Worm (Caenorhabditis elegans) whole organism, early embryonic: ENCODE measurements around the gene nhr-19.
A peak's percentile ranks its signal among the peaks of the same experiment; 100 is the strongest.

Source experiments
- B0310.2 ChIP-seq: sonication (generic microtip); optimal IDR thresholded peaks from 2 replicates; lab custom pipeline; 2016; ENCODE audit warnings: mild to moderate bottlenecking, missing genetic modification characterization, missing compliant biosample characterization
- F13C5.2 ChIP-seq: sonication (generic microtip); optimal IDR thresholded peaks from 2 replicates; lab custom pipeline; 2017; ENCODE audit warnings: mild to moderate bottlenecking, missing genetic modification characterization, inconsistent platforms, missing compliant biosample characterization
- aly-1 ChIP-seq: sonication (generic microtip); optimal IDR thresholded peaks from 2 replicates; lab custom pipeline; 2016; ENCODE audit warnings: missing genetic modification characterization, missing compliant biosample characterization
- ama-1 ChIP-seq: fragments of 150-350 bp; optimal IDR thresholded peaks from 2 replicates; lab custom pipeline; 2014
- ceh-13 ChIP-seq: fragments of 200-800 bp; sonication (Bioruptor generic); optimal IDR thresholded peaks from 2 replicates; lab custom pipeline; 2018; ENCODE audit warnings: mild to moderate bottlenecking, missing genetic modification characterization, missing compliant biosample characterization
- ceh-36 ChIP-seq: sonication (generic microtip); optimal IDR thresholded peaks from 2 replicates; lab custom pipeline; 2016; ENCODE audit warnings: missing genetic modification characterization, inconsistent platforms, missing compliant biosample characterization
- ets-7 ChIP-seq: sonication (generic microtip); optimal IDR thresholded peaks from 2 replicates; lab custom pipeline; 2016; ENCODE audit warnings: missing genotype, missing genetic modification characterization, missing compliant biosample characterization
- flt-1 ChIP-seq: fragments of 200-800 bp; sonication (Bioruptor generic); IDR thresholded peaks from 2 replicates; pipeline ENCODE4 v1.3.6; 2022; ENCODE audit warnings: missing genetic modification characterization, missing compliant biosample characterization
- hmbx-1 ChIP-seq: sonication (generic microtip); optimal IDR thresholded peaks from 2 replicates; lab custom pipeline; 2016; ENCODE audit warnings: mild to moderate bottlenecking, missing genetic modification characterization, missing compliant biosample characterization
- hmg-4 ChIP-seq: fragments of 200-800 bp; sonication (Bioruptor generic); optimal IDR thresholded peaks from 2 replicates; lab custom pipeline; 2018; ENCODE audit warnings: mild to moderate bottlenecking, missing genetic modification characterization, missing compliant biosample characterization
- hnd-1 ChIP-seq: sonication (generic microtip); optimal IDR thresholded peaks from 2 replicates; lab custom pipeline; 2016; ENCODE audit warnings: missing genetic modification characterization, missing compliant biosample characterization
- pes-1 ChIP-seq: fragments of 200-800 bp; sonication (Bioruptor generic); IDR thresholded peaks from 2 replicates; pipeline ENCODE4 v1.3.6; 2022; ENCODE audit warnings: missing genetic modification reagents, missing genetic modification characterization, missing compliant biosample characterization
- scrt-1 ChIP-seq: fragments of 200-800 bp; sonication (Bioruptor generic); IDR thresholded peaks from 2 replicates; pipeline ENCODE4 v1.3.6; 2022; ENCODE audit warnings: missing genetic modification characterization, missing compliant biosample characterization
- sea-1 ChIP-seq: fragments of 200-800 bp; sonication (Bioruptor generic); conservative IDR thresholded peaks from 2 replicates; pipeline ENCODE4 v1.3.6; 2022; ENCODE audit warnings: missing genetic modification characterization, missing compliant biosample characterization
- tbx-11 ChIP-seq: fragments of 200-800 bp; sonication (Bioruptor generic); IDR thresholded peaks from 2 replicates; pipeline ENCODE4 v1.3.6; 2022; ENCODE audit warnings: missing genetic modification characterization, missing compliant biosample characterization
- tbx-37 ChIP-seq: fragments of 200-800 bp; sonication (Bioruptor generic); conservative IDR thresholded peaks from 2 replicates; pipeline ENCODE4 v1.3.6; 2022; ENCODE audit warnings: missing genetic modification reagents, missing genetic modification characterization, missing compliant biosample characterization
- tra-4 ChIP-seq: sonication (generic microtip); optimal IDR thresholded peaks from 2 replicates; lab custom pipeline; 2017; ENCODE audit warnings: missing genetic modification characterization, missing compliant biosample characterization

Gene nhr-19

ce11 chrII:9605336-9605735 lies at the start of gene nhr-19:
TSS of gene nhr-19 (minus strand) at chrII:9605526.
- no peak for TF ChIP-seq tbx-37 (GFP tag; lab: Robert Waterston, UW)
- TF ChIP-seq hmg-4, result no peak
- no peak for TF ChIP-seq F13C5.2
- TF ChIP-seq ceh-13 (GFP tag; lab: Kevin White, UChicago), result no peak
- TF ChIP-seq B0310.2 (tag; lab: Kevin White, UChicago), result no peak
- no peak for TF ChIP-seq tra-4 (tag; lab: Kevin White, UChicago)
- TF ChIP-seq ets-7 (tag; lab: Kevin White, UChicago), result no peak
- TF ChIP-seq sea-1 (GFP tag; lab: Robert Waterston, UW), result no peak
- no peak for TF ChIP-seq pes-1
- no peak for TF ChIP-seq flt-1
- TF ChIP-seq ama-1 (lab: Kevin White, UChicago), result no peak
- TF ChIP-seq hmbx-1 (tag; lab: Kevin White, UChicago), result no peak
- TF ChIP-seq aly-1 (tag; lab: Kevin White, UChicago), result no peak
- TF ChIP-seq ceh-36 (tag; lab: Kevin White, UChicago), result no peak
- TF ChIP-seq tbx-11 (GFP tag; lab: Robert Waterston, UW), result no peak
- no peak for TF ChIP-seq scrt-1 (GFP tag; lab: Robert Waterston, UW)
- TF ChIP-seq hnd-1, result no peak

ce11 chrII:9653679-9654078 lies 48.4 kb upstream of the nhr-19 start, which contains the start of gene ZK1307.2:
TSS of gene ZK1307.2 (minus strand) at chrII:9653952.
- TF ChIP-seq ceh-13 (GFP tag; lab: Kevin White, UChicago), result no peak

DNA sequence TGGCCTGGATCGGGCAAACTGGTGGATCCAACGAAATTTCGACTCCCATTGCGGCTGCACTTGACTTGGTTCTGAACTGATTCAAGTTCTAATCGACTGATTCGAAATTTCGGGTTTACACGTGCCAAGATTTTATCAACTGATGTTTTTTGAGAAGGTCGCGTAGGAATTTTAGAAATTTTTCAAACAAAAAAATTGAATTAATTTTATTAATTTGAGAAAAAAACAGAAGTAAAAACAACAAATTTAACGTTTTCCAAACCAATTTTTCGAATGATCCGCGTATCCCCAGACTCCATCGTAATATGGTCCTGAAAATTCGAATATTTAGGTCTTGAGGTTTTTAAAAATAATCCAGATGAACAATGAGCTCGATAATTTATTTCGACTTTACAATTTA lies 47.6 kb upstream of the nhr-19 start, which contains the start of gene ZK1307.3:
ZK1307.3 (minus strand) TSS at position 101 of the 400 bp plus-strand sequence.
- TF ChIP-seq ets-7 (tag; lab: Kevin White, UChicago), result no peak
- no peak for TF ChIP-seq ceh-36 (tag; lab: Kevin White, UChicago)
- no peak for TF ChIP-seq aly-1 (tag; lab: Kevin White, UChicago)
- no peak for TF ChIP-seq sea-1 (GFP tag; lab: Robert Waterston, UW)
- TF ChIP-seq hmg-4, result no peak
- TF ChIP-seq pes-1, result no peak
- no peak for TF ChIP-seq F13C5.2
- TF ChIP-seq flt-1, result no peak
- TF ChIP-seq tbx-37 (GFP tag; lab: Robert Waterston, UW), result no peak
- no peak for TF ChIP-seq hnd-1
- TF ChIP-seq scrt-1 (GFP tag; lab: Robert Waterston, UW), result no peak
- no peak for TF ChIP-seq tbx-11 (GFP tag; lab: Robert Waterston, UW)
- TF ChIP-seq tra-4 (tag; lab: Kevin White, UChicago), result no peak
- no peak for TF ChIP-seq ama-1 (lab: Kevin White, UChicago)
- TF ChIP-seq B0310.2 (tag; lab: Kevin White, UChicago), result no peak
- TF ChIP-seq ceh-13 (GFP tag; lab: Kevin White, UChicago), result no peak
- no peak for TF ChIP-seq hmbx-1 (tag; lab: Kevin White, UChicago)

ce11 chrII:9651700-9652099 lies 46.4 kb upstream of the nhr-19 start, which contains the start of gene ZK1307.4:
TSS of gene ZK1307.4 (minus strand) at chrII:9651800.
- TF ChIP-seq pes-1 (no peak), sea-1 (GFP tag; lab: Robert Waterston, UW) (no peak), aly-1 (tag; lab: Kevin White, UChicago) (no peak), ceh-13 (GFP tag; lab: Kevin White, UChicago) (no peak), ets-7 (tag; lab: Kevin White, UChicago) (no peak), ceh-36 (tag; lab: Kevin White, UChicago) (no peak), hnd-1 (no peak), B0310.2 (tag; lab: Kevin White, UChicago) (no peak), tbx-37 (GFP tag; lab: Robert Waterston, UW) (no peak), tra-4 (tag; lab: Kevin White, UChicago) (no peak), ama-1 (lab: Kevin White, UChicago) (no peak), flt-1 (no peak), hmbx-1 (tag; lab: Kevin White, UChicago) (no peak), scrt-1 (GFP tag; lab: Robert Waterston, UW) (no peak)

ce11 chrII:9649191-9649590 lies 43.9 kb upstream of the nhr-19 start, which contains the start of gene ZK1307.9:
TSS of gene ZK1307.9 (plus strand) at chrII:9649491.
- TF ChIP-seq aly-1 (tag; lab: Kevin White, UChicago) (no peak), ceh-13 (GFP tag; lab: Kevin White, UChicago) (no peak), hmbx-1 (tag; lab: Kevin White, UChicago) (no peak), tbx-11 (GFP tag; lab: Robert Waterston, UW) (no peak), ceh-36 (tag; lab: Kevin White, UChicago) (no peak), tbx-37 (GFP tag; lab: Robert Waterston, UW) (no peak), pes-1 (no peak), tra-4 (tag; lab: Kevin White, UChicago) (no peak), flt-1 (no peak), hnd-1 (no peak), ets-7 (tag; lab: Kevin White, UChicago) (no peak), F13C5.2 (no peak), B0310.2 (tag; lab: Kevin White, UChicago) (no peak), sea-1 (GFP tag; lab: Robert Waterston, UW) (no peak), hmg-4 (no peak), ama-1 (lab: Kevin White, UChicago) (no peak)

- TF ChIP-seq tbx-11 (GFP tag; lab: Robert Waterston, UW), result no peak
- no peak for TF ChIP-seq ceh-36 (tag; lab: Kevin White, UChicago)
- no peak for TF ChIP-seq pes-1
- no peak for TF ChIP-seq ceh-13 (GFP tag; lab: Kevin White, UChicago)
Observed at ce11 chrII:9646928-9647838, 41.9 kb upstream of the nhr-19 start, which contains the start of gene sqv-8. TSS of gene sqv-8 (plus strand) at chrII:9646978.

ce11 chrII:9646122-9646555 lies 40.8 kb upstream of the nhr-19 start:
- TF ChIP-seq ets-7 (tag; lab: Kevin White, UChicago), result peak; percentile 7
- no peak for TF ChIP-seq tbx-37 (GFP tag; lab: Robert Waterston, UW)
- peak; percentile 4 for TF ChIP-seq ceh-13 (GFP tag; lab: Kevin White, UChicago)
- peak; percentile 42 for TF ChIP-seq F13C5.2
- TF ChIP-seq tbx-11 (GFP tag; lab: Robert Waterston, UW), result no peak
- no peak for TF ChIP-seq scrt-1 (GFP tag; lab: Robert Waterston, UW)
- no peak for TF ChIP-seq ceh-36 (tag; lab: Kevin White, UChicago)
- TF ChIP-seq tra-4 (tag; lab: Kevin White, UChicago), result no peak
- TF ChIP-seq hmbx-1 (tag; lab: Kevin White, UChicago), result no peak
- TF ChIP-seq B0310.2 (tag; lab: Kevin White, UChicago), result no peak
- no peak for TF ChIP-seq hnd-1
- 0 out of 2 replicates have a peak, but pooled peaks have one; percentile 33 for TF ChIP-seq sea-1 (GFP tag; lab: Robert Waterston, UW)
- TF ChIP-seq aly-1 (tag; lab: Kevin White, UChicago), result no peak
- no peak for TF ChIP-seq ama-1 (lab: Kevin White, UChicago)
- TF ChIP-seq hmg-4, result peak; percentile 77
- TF ChIP-seq flt-1, result no peak
- TF ChIP-seq pes-1, result no peak
